Worm (Caenorhabditis elegans): ENCODE data around the gene tbc-6.

Gene tbc-6

ce11 chrII:6826726-6827125, 21.2 kb upstream of the tbc-6 start:
- no peak for TF ChIP-seq unc-62 (GFP tag; optimal IDR thresholded peaks at IDR 0.05)

- no peak for TF ChIP-seq unc-62 (GFP tag; optimal IDR thresholded peaks at IDR 0.05)
Observed at ce11 chrII:6827388-6827787, 20.5 kb upstream of the tbc-6 start.

- TF ChIP-seq unc-62 (GFP tag; optimal IDR thresholded peaks at IDR 0.05), result no peak
Observed at ce11 chrII:6828073-6828900, 19.6 kb upstream of the tbc-6 start.

- no peak for TF ChIP-seq unc-62 (GFP tag; optimal IDR thresholded peaks at IDR 0.05)
Observed at ce11 chrII:6829108-6829507, 18.8 kb upstream of the tbc-6 start.

- no peak for TF ChIP-seq unc-62 (GFP tag; optimal IDR thresholded peaks at IDR 0.05)
Observed at ce11 chrII:6830012-6830411, 17.9 kb upstream of the tbc-6 start.

ce11 chrII:6830923-6831322, 17.0 kb upstream of the tbc-6 start:
- no peak for TF ChIP-seq unc-62 (GFP tag; optimal IDR thresholded peaks at IDR 0.05)

- TF ChIP-seq unc-62 (GFP tag; optimal IDR thresholded peaks at IDR 0.05), result no peak
Observed at ce11 chrII:6831531-6832201, 16.3 kb upstream of the tbc-6 start.

ce11 chrII:6832207-6832606, 15.7 kb upstream of the tbc-6 start:
- no peak for TF ChIP-seq unc-62 (GFP tag; optimal IDR thresholded peaks at IDR 0.05)

- no peak for TF ChIP-seq unc-62 (GFP tag; optimal IDR thresholded peaks at IDR 0.05)
Observed at ce11 chrII:6832695-6833389, 15.1 kb upstream of the tbc-6 start.

- no peak for TF ChIP-seq unc-62 (GFP tag; optimal IDR thresholded peaks at IDR 0.05)
Observed at ce11 chrII:6833781-6834339, 14.1 kb upstream of the tbc-6 start.

- TF ChIP-seq unc-62 (GFP tag; optimal IDR thresholded peaks at IDR 0.05), result no peak
Observed at ce11 chrII:6834582-6835058, 13.3 kb upstream of the tbc-6 start, which contains the start of gene egl-27. TSS of gene egl-27 (plus strand) at chrII:6835008.

ce11 chrII:6835500-6835899, 12.4 kb upstream of the tbc-6 start:
- no peak for TF ChIP-seq unc-62 (GFP tag; optimal IDR thresholded peaks at IDR 0.05)

- TF ChIP-seq unc-62 (GFP tag; optimal IDR thresholded peaks at IDR 0.05), result no peak
Observed at ce11 chrII:6835972-6836595, 11.8 kb upstream of the tbc-6 start.

- no peak for TF ChIP-seq unc-62 (GFP tag; optimal IDR thresholded peaks at IDR 0.05)
Observed at ce11 chrII:6836762-6837566, 11.0 kb upstream of the tbc-6 start.
